Worm (Caenorhabditis elegans) whole organism, L2 larva: ENCODE data around the gene panl-3.

Experiments used
- lin-13 ChIP-seq: fragments of 150-350 bp; optimal IDR thresholded peaks from 2 replicates; lab custom pipeline; 2014; ENCODE audit warnings: missing biosample characterization, missing genetic modification reagents, missing genetic modification characterization
- lin-39 ChIP-seq: fragments of 150-350 bp; optimal IDR thresholded peaks from 2 replicates; lab custom pipeline; 2014; ENCODE audit warnings: missing biosample characterization, missing genetic modification reagents, missing genetic modification characterization
- nhr-11 ChIP-seq: fragments of 150-350 bp; optimal IDR thresholded peaks from 2 replicates; lab custom pipeline; 2014; ENCODE audit warnings: missing biosample characterization, missing genetic modification characterization
- zag-1 ChIP-seq: fragments of 150-350 bp; optimal IDR thresholded peaks from 2 replicates; lab custom pipeline; 2014; ENCODE audit warnings: missing biosample characterization, missing genetic modification characterization

DNA sequence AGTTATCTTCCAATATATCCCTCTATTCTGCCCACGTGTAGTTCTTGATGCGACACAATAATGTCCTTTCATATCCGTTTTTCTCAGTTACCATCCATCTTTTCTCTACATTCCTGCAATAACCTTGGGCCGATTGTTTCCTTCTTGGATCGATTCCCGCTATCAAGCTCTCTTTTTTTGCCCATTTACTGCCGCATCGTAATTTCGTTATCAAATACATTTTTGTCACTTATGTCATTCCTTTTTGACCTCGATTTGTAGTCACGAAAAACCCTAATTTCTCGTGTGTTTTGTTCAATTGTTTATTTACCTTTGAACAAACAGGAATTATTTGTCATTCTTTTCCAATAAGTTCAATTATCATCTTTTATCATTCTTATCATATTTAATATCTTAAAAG, 31.1 kb downstream of the panl-3 start:
- TF ChIP-seq zag-1 (tag; lab: Kevin White, UChicago) (no peak), lin-13 (GFP tag; lab: Kevin White, UChicago) (no peak), lin-39 (tag; lab: Kevin White, UChicago) (no peak), nhr-11 (tag; lab: Kevin White, UChicago) (no peak)
